Fruit fly (Drosophila melanogaster) whole organism, embryonic: ENCODE results near the gene Tctp.

Experiments
- Bgb ChIP-seq: fragments of 200-800 bp; sonication (Bioruptor generic); IDR thresholded peaks from 2 replicates; pipeline ENCODE4 v1.3.6; 2022; ENCODE audit warnings: missing biosample characterization, missing genetic modification characterization; ENCODE audit not compliant: partially characterized antibody
- CG1024 ChIP-seq: fragments of 200-800 bp; sonication (Bioruptor generic); IDR thresholded peaks from 2 replicates; pipeline ENCODE4 v1.3.6; 2022; ENCODE audit warnings: missing biosample characterization, missing genetic modification characterization
- CG10274 ChIP-seq: fragments of 200-800 bp; sonication (Bioruptor generic); optimal IDR thresholded peaks from 3 replicates; lab custom pipeline; 2017; ENCODE audit warnings: missing biosample characterization, mild to moderate bottlenecking, missing genetic modification characterization
- CG10462 ChIP-seq: fragments of 200-800 bp; sonication (Bioruptor generic); optimal IDR thresholded peaks from 2 replicates; lab custom pipeline; 2016; ENCODE audit warnings: missing biosample characterization, missing genetic modification characterization
- CG10959 ChIP-seq: fragments of 200-800 bp; sonication (Bioruptor generic); IDR thresholded peaks from 2 replicates; pipeline ENCODE4 v1.3.6; 2022; ENCODE audit warnings: missing biosample characterization, missing genetic modification characterization
- CG11723 ChIP-seq: fragments of 200-800 bp; sonication (Bioruptor generic); optimal IDR thresholded peaks from 2 replicates; lab custom pipeline; 2017; ENCODE audit warnings: missing biosample characterization, mild to moderate bottlenecking, missing genetic modification characterization
- CG12769 ChIP-seq: fragments of 200-800 bp; sonication (Bioruptor generic); optimal IDR thresholded peaks from 2 replicates; lab custom pipeline; 2019; ENCODE audit warnings: missing biosample characterization, mild to moderate bottlenecking, missing genetic modification characterization, moderate library complexity
- CG13775 ChIP-seq: fragments of 200-800 bp; sonication (Bioruptor generic); optimal IDR thresholded peaks from 3 replicates; lab custom pipeline; 2017; ENCODE audit warnings: missing biosample characterization, mild to moderate bottlenecking, missing genetic modification characterization
- CG3065 ChIP-seq: fragments of 200-800 bp; sonication (Bioruptor generic); optimal IDR thresholded peaks from 2 replicates; lab custom pipeline; 2016; ENCODE audit warnings: missing biosample characterization, missing genetic modification characterization
- CG3281 ChIP-seq: fragments of 200-800 bp; sonication (Bioruptor generic); optimal IDR thresholded peaks from 3 replicates; lab custom pipeline; 2017; ENCODE audit warnings: missing biosample characterization, mild to moderate bottlenecking, missing genetic modification characterization
- CG33213 ChIP-seq: fragments of 200-800 bp; sonication (Bioruptor generic); optimal IDR thresholded peaks from 3 replicates; lab custom pipeline; 2016; ENCODE audit warnings: missing biosample characterization, missing genetic modification characterization
- CG3407 ChIP-seq: fragments of 200-800 bp; sonication (Bioruptor generic); optimal IDR thresholded peaks from 2 replicates; lab custom pipeline; 2018; ENCODE audit warnings: missing biosample characterization, mild to moderate bottlenecking, missing genetic modification characterization
- CG5180 ChIP-seq: fragments of 200-800 bp; sonication (Bioruptor generic); optimal IDR thresholded peaks from 3 replicates; lab custom pipeline; 2017; ENCODE audit warnings: missing biosample characterization, missing genetic modification characterization, mild to moderate bottlenecking, moderate library complexity, missing genetic modification reagents
- CG8281 ChIP-seq: fragments of 200-800 bp; sonication (Bioruptor generic); optimal IDR thresholded peaks from 2 replicates; lab custom pipeline; 2018; ENCODE audit warnings: missing biosample characterization, mild to moderate bottlenecking, missing genetic modification characterization, moderate library complexity
- E2f1 ChIP-seq: fragments of 200-800 bp; sonication (Bioruptor generic); IDR thresholded peaks from 2 replicates; pipeline ENCODE4 v1.3.6; 2022; ENCODE audit warnings: missing biosample characterization, missing genetic modification characterization
- Eip74EF ChIP-seq, 2 experiments: fragments of 200-800 bp in 1 of 2; fragments of >200 bp in 1 of 2; sonication (Bioruptor generic) in 1 of 2; optimal IDR thresholded peaks; 2 replicates each; lab custom pipeline; 2017 to 2019; ENCODE audit warnings: missing biosample characterization in 2 of 2, missing genetic modification characterization in 2 of 2, mild to moderate bottlenecking in 1 of 2, moderate library complexity in 1 of 2
- Ets65A ChIP-seq: fragments of 200-800 bp; sonication (Bioruptor generic); peaks from one replicate; lab custom pipeline; 2016; ENCODE audit warnings: missing biosample characterization, missing genetic modification characterization
- Fer1 ChIP-seq: fragments of 200-800 bp; sonication (Bioruptor generic); optimal IDR thresholded peaks from 2 replicates; lab custom pipeline; 2017; ENCODE audit warnings: missing biosample characterization, mild to moderate bottlenecking, missing genetic modification characterization
- HLH3B ChIP-seq: fragments of 200-800 bp; sonication (Bioruptor generic); IDR thresholded peaks from 2 replicates; pipeline ENCODE4 v1.3.6; 2022; ENCODE audit warnings: missing biosample characterization, missing genetic modification characterization
- HLHmδ ChIP-seq: fragments of 200-800 bp; sonication (Bioruptor generic); optimal IDR thresholded peaks from 2 replicates; lab custom pipeline; 2018; ENCODE audit warnings: missing biosample characterization, mild to moderate bottlenecking, missing genetic modification characterization, moderate library complexity
- Hey ChIP-seq: fragments of 200-800 bp; sonication (Bioruptor generic); optimal IDR thresholded peaks from 3 replicates; lab custom pipeline; 2018; ENCODE audit warnings: missing biosample characterization, mild to moderate bottlenecking, missing genetic modification characterization
- Hmr ChIP-seq: fragments of 200-800 bp; sonication (Bioruptor generic); optimal IDR thresholded peaks from 3 replicates; lab custom pipeline; 2017; ENCODE audit warnings: mild to moderate bottlenecking, missing biosample characterization, missing genetic modification reagents, missing genetic modification characterization
- Sin3A ChIP-seq: fragments of >200 bp; optimal IDR thresholded peaks from 2 replicates; lab custom pipeline; 2018
- Tbp ChIP-seq: fragments of >200 bp; optimal IDR thresholded peaks from 2 replicates; lab custom pipeline; 2018; ENCODE audit warnings: missing biosample characterization, missing genetic modification characterization
- abd-A ChIP-seq: fragments of 200-800 bp; sonication (Bioruptor generic); optimal IDR thresholded peaks from 3 replicates; lab custom pipeline; 2019; ENCODE audit warnings: missing biosample characterization, mild to moderate bottlenecking, missing genetic modification characterization, moderate library complexity
- ash1 ChIP-seq: fragments of 200-800 bp; sonication (Bioruptor generic); optimal IDR thresholded peaks from 2 replicates; lab custom pipeline; 2018; ENCODE audit warnings: missing biosample characterization, mild to moderate bottlenecking, missing genetic modification characterization
- bowl ChIP-seq: fragments of 200-800 bp; sonication (Bioruptor generic); IDR thresholded peaks from 2 replicates; pipeline ENCODE4 v1.3.6; 2022; ENCODE audit warnings: missing biosample characterization, missing genetic modification characterization
- caup ChIP-seq: fragments of 200-800 bp; sonication (Bioruptor generic); optimal IDR thresholded peaks from 3 replicates; lab custom pipeline; 2017; ENCODE audit warnings: missing biosample characterization, mild to moderate bottlenecking, missing genetic modification characterization, moderate library complexity; ENCODE audit not compliant: severe bottlenecking
- chinmo ChIP-seq: fragments of 200-800 bp; sonication (Bioruptor generic); IDR thresholded peaks from 4 replicates; pipeline ENCODE4 v1.3.6; 2022; ENCODE audit warnings: missing biosample characterization, missing genetic modification characterization; ENCODE audit not compliant: partially characterized antibody
- corto ChIP-seq: fragments of 200-800 bp; sonication (Bioruptor generic); optimal IDR thresholded peaks from 2 replicates; lab custom pipeline; 2016; ENCODE audit warnings: missing biosample characterization, mild to moderate bottlenecking, missing genetic modification characterization, moderate library complexity
- dati ChIP-seq: fragments of 200-800 bp; sonication (Bioruptor generic); IDR thresholded peaks from 2 replicates; pipeline ENCODE4 v1.3.6; 2022; ENCODE audit warnings: missing biosample characterization, missing genetic modification characterization
- dm ChIP-seq: fragments of 200-800 bp; sonication (Bioruptor generic); optimal IDR thresholded peaks from 3 replicates; lab custom pipeline; 2016; ENCODE audit warnings: missing biosample characterization, missing genetic modification characterization
- gce ChIP-seq: fragments of 200-800 bp; sonication (Bioruptor generic); IDR thresholded peaks from 3 replicates; pipeline ENCODE4 v1.3.6; 2022; ENCODE audit warnings: missing biosample characterization, missing genetic modification characterization
- gem ChIP-seq: fragments of 200-800 bp; sonication (Bioruptor generic); optimal IDR thresholded peaks from 2 replicates; lab custom pipeline; 2019; ENCODE audit warnings: missing biosample characterization, mild to moderate bottlenecking, missing genetic modification characterization, moderate library complexity
- gro ChIP-seq: fragments of 200-800 bp; sonication (Bioruptor generic); optimal IDR thresholded peaks from 2 replicates; lab custom pipeline; 2016; ENCODE audit warnings: missing biosample characterization, missing genetic modification characterization
- gt ChIP-seq: fragments of 200-800 bp; sonication (Bioruptor generic); IDR thresholded peaks from 2 replicates; pipeline ENCODE4 v1.3.6; 2022; ENCODE audit warnings: missing biosample characterization, missing genetic modification characterization
- h ChIP-seq: fragments of >200 bp; optimal IDR thresholded peaks from 2 replicates; lab custom pipeline; 2017
- knrl ChIP-seq: fragments of 200-800 bp; sonication (Bioruptor generic); IDR thresholded peaks from 3 replicates; pipeline ENCODE4 v1.3.6; 2022; ENCODE audit warnings: missing biosample characterization, missing genetic modification characterization; ENCODE audit not compliant: partially characterized antibody
- mam ChIP-seq: fragments of 200-800 bp; sonication (Bioruptor generic); optimal IDR thresholded peaks from 3 replicates; lab custom pipeline; 2016; ENCODE audit warnings: missing biosample characterization, missing genetic modification characterization
- odd ChIP-seq: fragments of 200-800 bp; sonication (Bioruptor generic); optimal IDR thresholded peaks from 2 replicates; lab custom pipeline; 2017; ENCODE audit warnings: missing biosample characterization, mild to moderate bottlenecking, missing genetic modification characterization
- pan ChIP-seq, 4 experiments: fragments of >200 bp in 3 of 4; fragments of 200-800 bp in 1 of 4; sonication (Bioruptor generic) in 1 of 4; optimal IDR thresholded peaks in 3 of 4; IDR thresholded peaks in 1 of 4; 2 replicates each; pipeline versions ENCODE4 v1.3.6 to Lab custom; 2017 to 2022; ENCODE audit warnings: missing biosample characterization in 2 of 4, missing genetic modification characterization in 2 of 4, mixed read lengths in 1 of 4
- pb ChIP-seq: fragments of 200-800 bp; sonication (Bioruptor generic); optimal IDR thresholded peaks from 3 replicates; lab custom pipeline; 2016; ENCODE audit warnings: missing biosample characterization, missing genetic modification characterization
- psq ChIP-seq: fragments of 200-800 bp; sonication (Bioruptor generic); optimal IDR thresholded peaks from 2 replicates; lab custom pipeline; 2017; ENCODE audit warnings: missing biosample characterization, missing genetic modification characterization
- schlank ChIP-seq: fragments of 200-800 bp; sonication (Bioruptor generic); optimal IDR thresholded peaks from 2 replicates; lab custom pipeline; 2018; ENCODE audit warnings: missing biosample characterization, mild to moderate bottlenecking, missing genetic modification characterization
- shn ChIP-seq: fragments of 200-800 bp; sonication (Bioruptor generic); optimal IDR thresholded peaks from 3 replicates; lab custom pipeline; 2016; ENCODE audit warnings: missing biosample characterization, missing genetic modification characterization
- slou ChIP-seq: fragments of 200-800 bp; sonication (Bioruptor generic); optimal IDR thresholded peaks from 3 replicates; lab custom pipeline; 2016; ENCODE audit warnings: missing biosample characterization, missing genetic modification characterization
- sqz ChIP-seq: fragments of 200-800 bp; sonication (Bioruptor generic); optimal IDR thresholded peaks from 3 replicates; lab custom pipeline; 2018; ENCODE audit warnings: missing biosample characterization, mild to moderate bottlenecking, missing genetic modification characterization
- sr ChIP-seq: fragments of 200-800 bp; sonication (Bioruptor generic); IDR thresholded peaks from 3 replicates; pipeline ENCODE4 v1.3.6; 2022; ENCODE audit warnings: missing biosample characterization, missing genetic modification characterization

The Tctp gene

dm6 chr3R:11221437-11222230 is 11.6 kb downstream of the Tctp start, which contains the start of the genes CG6693 and RpL3 (continued):
- TF ChIP-seq HLH3B (GFP tag; lab: Robert Waterston, UW): peak; percentile 67; the same call in 1 of the 2 replicates
- peak; percentile 53 for TF ChIP-seq gem
- TF ChIP-seq odd (GFP tag; lab: Kevin White, UChicago): peak; percentile 89
- peak; percentile 87 for TF ChIP-seq CG33213 (GFP tag; lab: Kevin White, UChicago)
- TF ChIP-seq sqz (GFP tag; lab: Kevin White, UChicago): peak; percentile 87
- peak; percentile 40; the same call in 1 of the 2 replicates for TF ChIP-seq CG10959
- TF ChIP-seq h: no peak
- TF ChIP-seq Tbp (GFP tag; lab: Kevin White, UChicago): peak; percentile 83
- peak; percentile 56 for TF ChIP-seq CG11723 (GFP tag; lab: Kevin White, UChicago)
- peak; percentile 59 for TF ChIP-seq CG5180
- peak; percentile 74 for TF ChIP-seq CG13775 (GFP tag; lab: Kevin White, UChicago)
- peak; percentile 94 for TF ChIP-seq Hmr (GFP tag; lab: Kevin White, UChicago)
- peak; percentile 52 for TF ChIP-seq pb (GFP tag; lab: Kevin White, UChicago)
- TF ChIP-seq Hey: peak; percentile 66
- peak; percentile 84 for TF ChIP-seq gce
- peak in 1 of 2 experiments; percentile 83 for TF ChIP-seq Eip74EF (GFP tag; optimal IDR thresholded peaks at IDR 0.05; lab: Kevin White, UChicago)
- peak; percentile 82 for TF ChIP-seq CG12769 (tag; lab: Kevin White, UChicago)
- peak; percentile 51; the same call in 1 of the 2 replicates for TF ChIP-seq Bgb (GFP tag; lab: Robert Waterston, UW)
- TF ChIP-seq corto (GFP tag; lab: Kevin White, UChicago): no peak
- TF ChIP-seq E2f1 (GFP tag; lab: Robert Waterston, UW): peak; percentile 47; the same call in 1 of the 2 replicates
- TF ChIP-seq pan (optimal IDR thresholded peaks at IDR 0.05; lab: Kevin White, UChicago): no peak
- peak in 1 of 2 experiments; percentile 73 for TF ChIP-seq pan (GFP tag; optimal IDR thresholded peaks at IDR 0.05 in 1 of 2, IDR thresholded peaks at IDR 0.05 in 1 of 2)
- TF ChIP-seq Ets65A (GFP tag; lab: Kevin White, UChicago): peak; percentile 99
- TF ChIP-seq caup (GFP tag; lab: Kevin White, UChicago): peak; percentile 92
- TF ChIP-seq CG1024 (GFP tag; lab: Robert Waterston, UW): peak; percentile 65
- peak; percentile 95 for TF ChIP-seq HLHmδ (GFP tag; lab: Kevin White, UChicago)
- no peak for TF ChIP-seq CG10462 (GFP tag; lab: Kevin White, UChicago)
- peak; percentile 56 for TF ChIP-seq slou (GFP tag; lab: Kevin White, UChicago)
- peak; percentile 0 for TF ChIP-seq CG10274 (GFP tag; lab: Kevin White, UChicago)
- TF ChIP-seq schlank: peak; percentile 79
- peak; percentile 52 for TF ChIP-seq shn (GFP tag; lab: Kevin White, UChicago)
- TF ChIP-seq gro (GFP tag; lab: Kevin White, UChicago): peak; percentile 87
- TF ChIP-seq Fer1: peak; percentile 86
- peak; percentile 99 for TF ChIP-seq Sin3A (lab: Kevin White, UChicago)
- peak; percentile 30 for TF ChIP-seq CG8281 (tag; lab: Kevin White, UChicago)
- peak; percentile 18 for TF ChIP-seq CG3065 (GFP tag; lab: Kevin White, UChicago)
- peak; percentile 82; the same call in 2 of the 4 replicates for TF ChIP-seq chinmo (GFP tag; lab: Robert Waterston, UW)
- TF ChIP-seq CG3407 (GFP tag; lab: Kevin White, UChicago): peak; percentile 73
- TF ChIP-seq sr: peak; percentile 67; the same call in 2 of the 3 replicates
- peak; percentile 88 for TF ChIP-seq dm (GFP tag; lab: Kevin White, UChicago)
- TF ChIP-seq CG3281 (GFP tag; lab: Kevin White, UChicago): peak; percentile 85
- peak; percentile 83 for TF ChIP-seq ash1 (GFP tag; lab: Kevin White, UChicago)
- peak; percentile 54 for TF ChIP-seq mam
- TF ChIP-seq abd-A (tag; lab: Kevin White, UChicago): no peak
- peak; percentile 49; the same call in 1 of the 3 replicates for TF ChIP-seq knrl (GFP tag; lab: Robert Waterston, UW)
- 0 out of 2 replicates have a peak, but pooled peaks have one; percentile 29 for TF ChIP-seq dati
- no peak for TF ChIP-seq gt (GFP tag; lab: Robert Waterston, UW)
- TF ChIP-seq psq (GFP tag; lab: Kevin White, UChicago): no peak
- peak; percentile 61; the same call in 1 of the 2 replicates for TF ChIP-seq bowl (GFP tag; lab: Robert Waterston, UW)
